Fruit fly (Drosophila melanogaster) whole organism, embryonic: ENCODE results near the gene CG1354.

Experiments
- Ada2b ChIP-seq: fragments of 200-800 bp; sonication (Bioruptor generic); IDR thresholded peaks from 2 replicates; pipeline ENCODE4 v1.3.6; 2022; ENCODE audit warnings: missing biosample characterization, missing genetic modification characterization
- Aef1 ChIP-seq: fragments of 200-800 bp; sonication (Bioruptor generic); IDR thresholded peaks from 3 replicates; pipeline ENCODE4 v1.3.6; 2022; ENCODE audit warnings: missing biosample characterization, missing genetic modification characterization
- CG10321 ChIP-seq: fragments of 200-800 bp; sonication (Bioruptor generic); IDR thresholded peaks from 2 replicates; pipeline ENCODE4 v1.3.6; 2022; ENCODE audit warnings: missing biosample characterization, missing genetic modification characterization
- CG10979 ChIP-seq: fragments of 200-800 bp; sonication (Bioruptor generic); optimal IDR thresholded peaks from 2 replicates; lab custom pipeline; 2018; ENCODE audit warnings: missing biosample characterization, mild to moderate bottlenecking, missing genetic modification characterization, moderate library complexity
- CG1233 ChIP-seq: fragments of 200-800 bp; sonication (Bioruptor generic); optimal IDR thresholded peaks from 4 replicates; lab custom pipeline; 2018; ENCODE audit warnings: missing biosample characterization, mild to moderate bottlenecking, missing genetic modification characterization
- CG13287 ChIP-seq: fragments of 200-800 bp; sonication (Bioruptor generic); IDR thresholded peaks from 2 replicates; pipeline ENCODE4 v1.3.6; 2022; ENCODE audit warnings: missing biosample characterization, missing genetic modification characterization; ENCODE audit not compliant: partially characterized antibody
- CG14710 ChIP-seq: fragments of 200-800 bp; sonication (Bioruptor generic); optimal IDR thresholded peaks from 3 replicates; lab custom pipeline; 2019; ENCODE audit warnings: missing biosample characterization, mild to moderate bottlenecking, missing genetic modification characterization, moderate library complexity
- CG1647 ChIP-seq: fragments of 200-800 bp; sonication (Bioruptor generic); optimal IDR thresholded peaks from 3 replicates; lab custom pipeline; 2016; ENCODE audit warnings: missing biosample characterization, missing genetic modification characterization
- CG1832 ChIP-seq: fragments of 200-800 bp; sonication (Bioruptor generic); optimal IDR thresholded peaks from 2 replicates; lab custom pipeline; 2017; ENCODE audit warnings: missing biosample characterization, mild to moderate bottlenecking, missing genetic modification characterization, inconsistent platforms
- CG2875 ChIP-seq: fragments of 200-800 bp; sonication (Bioruptor generic); optimal IDR thresholded peaks from 2 replicates; lab custom pipeline; 2017; ENCODE audit warnings: missing biosample characterization, mild to moderate bottlenecking, missing genetic modification characterization, missing genetic modification reagents
- CG4730 ChIP-seq: fragments of 200-800 bp; sonication (Bioruptor generic); IDR thresholded peaks from 2 replicates; pipeline ENCODE4 v1.3.6; 2022; ENCODE audit warnings: missing biosample characterization, missing genetic modification characterization
- CG8924 ChIP-seq: fragments of 200-800 bp; optimal IDR thresholded peaks from 3 replicates; lab custom pipeline; 2019; ENCODE audit warnings: missing biosample characterization, mild to moderate bottlenecking, missing genetic modification characterization, moderate library complexity
- CG9437 ChIP-seq: fragments of 200-800 bp; sonication (Bioruptor generic); optimal IDR thresholded peaks from 2 replicates; lab custom pipeline; 2018; ENCODE audit warnings: missing biosample characterization, mild to moderate bottlenecking, missing genetic modification characterization
- Camta ChIP-seq: fragments of 200-800 bp; sonication (Bioruptor generic); optimal IDR thresholded peaks from 2 replicates; lab custom pipeline; 2016; ENCODE audit warnings: missing biosample characterization, missing genetic modification characterization
- Drgx ChIP-seq: fragments of 200-800 bp; sonication (Bioruptor generic); IDR thresholded peaks from 2 replicates; pipeline ENCODE4 v1.3.6; 2022; ENCODE audit warnings: missing biosample characterization, missing genetic modification characterization
- Hey ChIP-seq: fragments of 200-800 bp; sonication (Bioruptor generic); optimal IDR thresholded peaks from 3 replicates; lab custom pipeline; 2018; ENCODE audit warnings: missing biosample characterization, mild to moderate bottlenecking, missing genetic modification characterization
- Hsf ChIP-seq: fragments of 200-800 bp; sonication (Bioruptor generic); optimal IDR thresholded peaks from 3 replicates; lab custom pipeline; 2016; ENCODE audit warnings: missing biosample characterization, missing genetic modification characterization
- NFAT ChIP-seq: fragments of 200-800 bp; sonication (Bioruptor generic); IDR thresholded peaks from 2 replicates; pipeline ENCODE4 v1.3.6; 2022; ENCODE audit warnings: missing biosample characterization, missing genetic modification characterization
- Nf-YC ChIP-seq: fragments of 200-800 bp; optimal IDR thresholded peaks from 3 replicates; lab custom pipeline; 2019; ENCODE audit warnings: missing biosample characterization, mild to moderate bottlenecking, missing genetic modification characterization, moderate library complexity
- Trl ChIP-seq, 3 experiments: fragments of >200 bp in 2 of 3; fragments of 200-800 bp in 1 of 3; sonication (Bioruptor generic) in 1 of 3; optimal IDR thresholded peaks; 2 replicates in 1 of 3; 3 replicates in 2 of 3; lab custom pipeline; 2016 to 2017; ENCODE audit warnings: missing biosample characterization in 1 of 3, missing genetic modification characterization in 1 of 3
- Xrp1 ChIP-seq: fragments of 200-800 bp; sonication (Bioruptor generic); IDR thresholded peaks from 2 replicates; pipeline ENCODE4 v1.3.6; 2022; ENCODE audit warnings: missing biosample characterization, missing genetic modification characterization
- abd-A ChIP-seq: fragments of 200-800 bp; sonication (Bioruptor generic); optimal IDR thresholded peaks from 3 replicates; lab custom pipeline; 2019; ENCODE audit warnings: missing biosample characterization, mild to moderate bottlenecking, missing genetic modification characterization, moderate library complexity
- ac ChIP-seq: fragments of 200-800 bp; sonication (Bioruptor generic); optimal IDR thresholded peaks from 3 replicates; lab custom pipeline; 2017; ENCODE audit warnings: missing biosample characterization, mild to moderate bottlenecking, missing genetic modification characterization
- br ChIP-seq: fragments of >200 bp; optimal IDR thresholded peaks from 2 replicates; lab custom pipeline; 2017
- bsh ChIP-seq, 2 experiments: fragments of 200-800 bp; sonication (Bioruptor generic); optimal IDR thresholded peaks; 2 replicates each; lab custom pipeline; 2017 to 2018; ENCODE audit warnings: mild to moderate bottlenecking in 2 of 2, missing biosample characterization in 2 of 2, missing genetic modification characterization in 2 of 2, moderate library complexity in 1 of 2
- cad ChIP-seq: fragments of >200 bp; optimal IDR thresholded peaks from 2 replicates; lab custom pipeline; 2017; ENCODE audit warnings: missing biosample characterization, missing genetic modification characterization
- cg ChIP-seq: fragments of 200-800 bp; sonication (Bioruptor generic); optimal IDR thresholded peaks from 3 replicates; lab custom pipeline; 2019; ENCODE audit warnings: missing biosample characterization, mild to moderate bottlenecking, missing genetic modification characterization, moderate library complexity
- chinmo ChIP-seq: fragments of 200-800 bp; sonication (Bioruptor generic); IDR thresholded peaks from 4 replicates; pipeline ENCODE4 v1.3.6; 2022; ENCODE audit warnings: missing biosample characterization, missing genetic modification characterization; ENCODE audit not compliant: partially characterized antibody
- dmrt11E ChIP-seq: fragments of 200-800 bp; sonication (Bioruptor generic); optimal IDR thresholded peaks from 3 replicates; lab custom pipeline; 2018; ENCODE audit warnings: missing biosample characterization, mild to moderate bottlenecking, missing genetic modification characterization, moderate library complexity
- fd102C ChIP-seq: fragments of 200-800 bp; sonication (Bioruptor generic); optimal IDR thresholded peaks from 2 replicates; lab custom pipeline; 2018; ENCODE audit warnings: missing biosample characterization, mild to moderate bottlenecking, missing genetic modification characterization, moderate library complexity
- gsb-n ChIP-seq: fragments of 200-800 bp; sonication (Bioruptor generic); optimal IDR thresholded peaks from 3 replicates; lab custom pipeline; 2018; ENCODE audit warnings: missing biosample characterization, mild to moderate bottlenecking, missing genetic modification characterization
- her ChIP-seq: fragments of 200-800 bp; sonication (Bioruptor generic); optimal IDR thresholded peaks from 2 replicates; lab custom pipeline; 2016; ENCODE audit warnings: missing biosample characterization, missing genetic modification characterization
- lov ChIP-seq, 2 experiments: fragments of 200-800 bp in 1 of 2; fragments of >200 bp in 1 of 2; sonication (Bioruptor generic) in 1 of 2; IDR thresholded peaks in 1 of 2; optimal IDR thresholded peaks in 1 of 2; 2 replicates in 1 of 2; 3 replicates in 1 of 2; pipeline versions ENCODE4 v1.3.6 to Lab custom; 2017 to 2022; ENCODE audit warnings: missing biosample characterization in 1 of 2, missing genetic modification characterization in 1 of 2
- nau ChIP-seq: fragments of 200-800 bp; sonication (Bioruptor generic); optimal IDR thresholded peaks from 3 replicates; lab custom pipeline; 2017; ENCODE audit warnings: missing biosample characterization, mild to moderate bottlenecking, missing genetic modification characterization, missing genetic modification reagents
- nerfin-2 ChIP-seq: fragments of 200-800 bp; sonication (Bioruptor generic); IDR thresholded peaks from 2 replicates; pipeline ENCODE4 v1.3.6; 2022; ENCODE audit warnings: missing biosample characterization, missing genetic modification characterization; ENCODE audit not compliant: partially characterized antibody
- pita ChIP-seq: fragments of 200-800 bp; sonication (Bioruptor generic); optimal IDR thresholded peaks from 2 replicates; lab custom pipeline; 2017; ENCODE audit warnings: missing biosample characterization, mild to moderate bottlenecking, missing genetic modification characterization
- prd ChIP-seq, 3 experiments: fragments of >200 bp in 2 of 3; fragments of 200-800 bp in 1 of 3; sonication (Bioruptor generic) in 1 of 3; optimal IDR thresholded peaks in 2 of 3; IDR thresholded peaks in 1 of 3; 2 replicates in 2 of 3; 3 replicates in 1 of 3; pipeline versions ENCODE4 v1.3.6 to Lab custom; 2017 to 2022; ENCODE audit warnings: missing biosample characterization in 1 of 3, missing genetic modification characterization in 1 of 3
- run ChIP-seq: fragments of 200-800 bp; sonication (Bioruptor generic); optimal IDR thresholded peaks from 3 replicates; lab custom pipeline; 2018; ENCODE audit warnings: missing biosample characterization, mild to moderate bottlenecking, missing genetic modification characterization
- slp2 ChIP-seq: fragments of 200-800 bp; sonication (Bioruptor generic); optimal IDR thresholded peaks from 2 replicates; lab custom pipeline; 2016; ENCODE audit warnings: missing biosample characterization, missing genetic modification characterization
- sug ChIP-seq: fragments of 200-800 bp; optimal IDR thresholded peaks from 2 replicates; lab custom pipeline; 2019; ENCODE audit warnings: missing biosample characterization, mild to moderate bottlenecking, missing genetic modification characterization, moderate library complexity
- usp ChIP-seq: fragments of >200 bp; optimal IDR thresholded peaks from 2 replicates; lab custom pipeline; 2017; ENCODE audit warnings: missing biosample characterization, missing genetic modification characterization
- zen ChIP-seq: fragments of 200-800 bp; sonication (Bioruptor generic); optimal IDR thresholded peaks from 3 replicates; lab custom pipeline; 2018; ENCODE audit warnings: missing biosample characterization, mild to moderate bottlenecking, missing genetic modification characterization, moderate library complexity

The CG1354 gene

dm6 chrX:9729013-9730002, 49.2 kb upstream of the CG1354 start, which contains the start of gene Sp1 (continued):
- no peak for TF ChIP-seq CG2875 (GFP tag; lab: Kevin White, UChicago)
- TF ChIP-seq lov (optimal IDR thresholded peaks at IDR 0.05; lab: Kevin White, UChicago) = no peak
- TF ChIP-seq lov (GFP tag; IDR thresholded peaks at IDR 0.05; lab: Robert Waterston, UW) = no peak
- peak; percentile 14 for TF ChIP-seq CG8924 (tag; lab: Kevin White, UChicago)
- no peak for TF ChIP-seq NFAT (GFP tag; lab: Robert Waterston, UW)
- no peak for TF ChIP-seq bsh (GFP tag; optimal IDR thresholded peaks at IDR 0.05; lab: Kevin White, UChicago)
- TF ChIP-seq cg (GFP tag; lab: Kevin White, UChicago) = peak; percentile 84
- TF ChIP-seq CG10321 (GFP tag; lab: Robert Waterston, UW) = peak; percentile 94
- peak; percentile 36 for TF ChIP-seq Hey
- peak; percentile 91 for TF ChIP-seq CG1832
- 0 out of 4 replicates have a peak, but pooled peaks have one; percentile 53 for TF ChIP-seq chinmo (GFP tag; lab: Robert Waterston, UW)
- TF ChIP-seq Camta (GFP tag; lab: Kevin White, UChicago) = no peak
- no peak for TF ChIP-seq sug
- peak; percentile 20 for TF ChIP-seq ac (GFP tag; lab: Kevin White, UChicago)
- peak; percentile 22 for TF ChIP-seq CG14710
- no peak for TF ChIP-seq Trl (optimal IDR thresholded peaks at IDR 0.05; lab: Kevin White, UChicago)
- TF ChIP-seq Trl (GFP tag; optimal IDR thresholded peaks at IDR 0.05; lab: Kevin White, UChicago) = no peak
- no peak for TF ChIP-seq CG1233
- TF ChIP-seq Hsf (GFP tag; lab: Kevin White, UChicago) = no peak
- no peak for TF ChIP-seq nerfin-2
- peak; percentile 12 for TF ChIP-seq dmrt11E (tag; lab: Kevin White, UChicago)
- peak; percentile 82 for TF ChIP-seq fd102C (GFP tag; lab: Kevin White, UChicago)
- no peak for TF ChIP-seq CG1647 (GFP tag; lab: Kevin White, UChicago)
- peak; percentile 98 for TF ChIP-seq Nf-YC
- TF ChIP-seq Xrp1 = 0 out of 2 replicates have a peak, but pooled peaks have one; percentile 18
- TF ChIP-seq Ada2b (GFP tag; lab: Robert Waterston, UW) = no peak
- 0 out of 2 replicates have a peak, but pooled peaks have one; percentile 8 for TF ChIP-seq CG13287 (GFP tag; lab: Robert Waterston, UW)
- TF ChIP-seq CG4730 (GFP tag; lab: Robert Waterston, UW) = no peak
- TF ChIP-seq abd-A (tag; lab: Kevin White, UChicago) = peak; percentile 48
- TF ChIP-seq slp2 (GFP tag; lab: Kevin White, UChicago) = no peak
- TF ChIP-seq Aef1 = peak; percentile 44; the same call in 2 of the 3 replicates
- no peak for TF ChIP-seq nau (GFP tag; lab: Kevin White, UChicago)
- TF ChIP-seq Drgx = no peak
- TF ChIP-seq CG9437 (GFP tag; lab: Kevin White, UChicago) = no peak
- TF ChIP-seq, all 482 proteins: peak for 34

- TF ChIP-seq run (tag; lab: Kevin White, UChicago) = no peak
- TF ChIP-seq cad = peak; percentile 24
- TF ChIP-seq gsb-n = peak; percentile 73
- TF ChIP-seq zen (tag; lab: Kevin White, UChicago) = peak; percentile 34
- TF ChIP-seq pita (GFP tag; lab: Kevin White, UChicago) = no peak
- no peak for TF ChIP-seq br (lab: Kevin White, UChicago)
- no peak for TF ChIP-seq usp
- TF ChIP-seq her (GFP tag; lab: Kevin White, UChicago) = no peak
- no peak for TF ChIP-seq CG10979 (tag; lab: Kevin White, UChicago)
- TF ChIP-seq prd (optimal IDR thresholded peaks at IDR 0.05; lab: Kevin White, UChicago) = no peak
- TF ChIP-seq prd (GFP tag; IDR thresholded peaks at IDR 0.05; lab: Robert Waterston, UW) = peak; percentile 57; the same call in 1 of the 3 replicates
- TF ChIP-seq, all 482 proteins: peak for 4
Observed at dm6 chrX:9731515-9731914, 47.0 kb upstream of the CG1354 start.
